Worm (Caenorhabditis elegans): ENCODE measurements around the gene Y9C9A.8.

DNA sequence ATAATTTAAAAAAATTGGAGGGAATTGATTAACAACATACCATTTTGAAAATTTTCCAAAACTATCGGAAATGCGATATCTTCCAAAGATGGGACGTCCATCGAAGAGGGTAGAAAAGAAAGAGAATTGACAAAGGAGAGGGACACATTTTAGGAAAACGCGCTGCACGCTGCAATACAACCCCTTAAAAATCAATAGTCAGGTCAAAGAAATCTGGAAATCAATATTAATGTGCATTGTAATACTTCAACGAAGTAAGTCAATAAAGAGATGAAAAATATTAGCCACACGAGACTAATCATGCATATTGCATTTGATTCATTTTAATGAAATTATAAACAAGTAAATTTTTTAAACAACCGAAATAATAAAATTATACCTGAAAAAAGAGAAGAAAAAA is 39.3 kb downstream of the Y9C9A.8 start, which contains the start of gene Y9C9A.13:
- TF ChIP-seq ztf-29 (GFP tag; IDR thresholded peaks at IDR 0.05) (no peak), cog-1 (tag; optimal IDR thresholded peaks at IDR 0.05) (no peak), ztf-23 (GFP tag; IDR thresholded peaks at IDR 0.05) (no peak), ref-1 (GFP tag; conservative IDR thresholded peaks at IDR 0.05) (no peak), flt-1 (GFP tag; IDR thresholded peaks at IDR 0.05) (no peak), tab-1 (GFP tag; IDR thresholded peaks at IDR 0.05) (no peak), med-1 (GFP tag; optimal IDR thresholded peaks at IDR 0.05; ENCODE audit: insufficient read depth) (no peak), klf-2 (GFP tag; conservative IDR thresholded peaks at IDR 0.05) (no peak), T22C8.4 (GFP tag; IDR thresholded peaks at IDR 0.05) (no peak)

All from whole organism, midembryonic.